Worm (Caenorhabditis elegans): ENCODE data around the gene unc-76.

ce11 chrV:15090457-15090856, 18.9 kb downstream of the unc-76 start, which contains the start of gene C01G10.17:
- TF ChIP-seq hmbx-1 (tag; optimal IDR thresholded peaks at IDR 0.05) (no peak), aly-1 (tag; optimal IDR thresholded peaks at IDR 0.05) (no peak), tra-4 (tag; optimal IDR thresholded peaks at IDR 0.05) (no peak), pes-1 (GFP tag; IDR thresholded peaks at IDR 0.05) (no peak), F13C5.2 (tag; optimal IDR thresholded peaks at IDR 0.05) (no peak), ama-1 (optimal IDR thresholded peaks at IDR 0.05) (no peak), B0310.2 (tag; optimal IDR thresholded peaks at IDR 0.05) (no peak), sea-1 (GFP tag; conservative IDR thresholded peaks at IDR 0.05) (no peak), flt-1 (GFP tag; IDR thresholded peaks at IDR 0.05) (no peak), tbx-37 (GFP tag; conservative IDR thresholded peaks at IDR 0.05) (no peak), ceh-36 (tag; optimal IDR thresholded peaks at IDR 0.05) (no peak)

Measured in whole organism, early embryonic.